Fruit fly (Drosophila melanogaster): Measurements from ENCODE around the gene LManVI.

LManVI gene

dm6 chr2L:8732702-8733101 is 48.4 kb downstream of the LManVI start (continued):
- TF ChIP-seq CG8290 (GFP tag; optimal IDR thresholded peaks at IDR 0.05), result no peak
- no peak for TF ChIP-seq CG8290 (tag; optimal IDR thresholded peaks at IDR 0.05)
- no peak for TF ChIP-seq oc (tag; optimal IDR thresholded peaks at IDR 0.05)
- TF ChIP-seq CG18599 (GFP tag; optimal IDR thresholded peaks at IDR 0.05), result no peak
- no peak for TF ChIP-seq sd (tag; optimal IDR thresholded peaks at IDR 0.05)
- no peak for TF ChIP-seq C15 (GFP tag; IDR thresholded peaks at IDR 0.05)
- TF ChIP-seq D (optimal IDR thresholded peaks at IDR 0.05), result no peak
- TF ChIP-seq D (GFP tag; optimal IDR thresholded peaks at IDR 0.05), result no peak
- TF ChIP-seq nau (GFP tag; optimal IDR thresholded peaks at IDR 0.05), result no peak
- no peak for TF ChIP-seq fru (optimal IDR thresholded peaks at IDR 0.05)
- TF ChIP-seq Hmx (GFP tag; optimal IDR thresholded peaks at IDR 0.05), result no peak
- TF ChIP-seq CG4617 (GFP tag; optimal IDR thresholded peaks at IDR 0.05; ENCODE audit: borderline replicate concordance), result no peak
- no peak for TF ChIP-seq run (tag; optimal IDR thresholded peaks at IDR 0.05)
- no peak for TF ChIP-seq salm (tag; optimal IDR thresholded peaks at IDR 0.05)
- TF ChIP-seq ase (GFP tag; IDR thresholded peaks at IDR 0.05), result peak; percentile 50; the same call in 1 of the 3 replicates
- no peak for TF ChIP-seq GATAe (GFP tag; conservative IDR thresholded peaks at IDR 0.05)
- TF ChIP-seq Ets65A (GFP tag), result no peak
- no peak for TF ChIP-seq CG10565 (GFP tag; optimal IDR thresholded peaks at IDR 0.05)
- no peak for TF ChIP-seq CG11456 (GFP tag; IDR thresholded peaks at IDR 0.05)
- no peak for TF ChIP-seq nom (GFP tag; optimal IDR thresholded peaks at IDR 0.05)
- TF ChIP-seq Ravus (GFP tag; IDR thresholded peaks at IDR 0.05), result no peak; the same call in 1 of the 2 replicates
- no peak for TF ChIP-seq ham (GFP tag; IDR thresholded peaks at IDR 0.05)
- peak; percentile 23 for TF ChIP-seq D19A (tag; optimal IDR thresholded peaks at IDR 0.05)
- TF ChIP-seq Hmr (GFP tag; optimal IDR thresholded peaks at IDR 0.05), result peak; percentile 27
- no peak for TF ChIP-seq wdn (GFP tag; IDR thresholded peaks at IDR 0.05)
- no peak for TF ChIP-seq gce (GFP tag; IDR thresholded peaks at IDR 0.05)
- no peak for TF ChIP-seq CG6765 (GFP tag; optimal IDR thresholded peaks at IDR 0.05)
- no peak for TF ChIP-seq bbx (GFP tag; IDR thresholded peaks at IDR 0.05; ENCODE audit: partially characterized antibody)
- TF ChIP-seq CTCF (GFP tag; optimal IDR thresholded peaks at IDR 0.05), result no peak
- TF ChIP-seq trh (GFP tag; optimal IDR thresholded peaks at IDR 0.05), result peak; percentile 18
- no peak for TF ChIP-seq CG12942 (GFP tag; optimal IDR thresholded peaks at IDR 0.05)
- TF ChIP-seq CG31388 (GFP tag; optimal IDR thresholded peaks at IDR 0.05), result no peak
- no peak for TF ChIP-seq disco-r (GFP tag; optimal IDR thresholded peaks at IDR 0.05)
- TF ChIP-seq Med (GFP tag), result peak; percentile 85
- no peak for TF ChIP-seq CG13775 (GFP tag; optimal IDR thresholded peaks at IDR 0.05)
- TF ChIP-seq CG10274 (GFP tag; optimal IDR thresholded peaks at IDR 0.05), result no peak
- no peak for TF ChIP-seq sug (tag; optimal IDR thresholded peaks at IDR 0.05)
- no peak for TF ChIP-seq CG31224 (GFP tag; IDR thresholded peaks at IDR 0.05)
- no peak for TF ChIP-seq shn (GFP tag; optimal IDR thresholded peaks at IDR 0.05)
- TF ChIP-seq Ssrp (tag; optimal IDR thresholded peaks at IDR 0.05), result no peak
- TF ChIP-seq CG34376 (GFP tag; optimal IDR thresholded peaks at IDR 0.05), result no peak
- TF ChIP-seq CG1792 (GFP tag; optimal IDR thresholded peaks at IDR 0.05), result no peak
- TF ChIP-seq CG9437 (GFP tag; optimal IDR thresholded peaks at IDR 0.05), result peak; percentile 2
- TF ChIP-seq repo (GFP tag; optimal IDR thresholded peaks at IDR 0.05), result no peak
- 0 out of 2 replicates have a peak, but pooled peaks have one; percentile 31 for TF ChIP-seq danr (GFP tag; IDR thresholded peaks at IDR 0.05)
- no peak for TF ChIP-seq sens-2 (GFP tag; IDR thresholded peaks at IDR 0.05)
- no peak for TF ChIP-seq sqz (GFP tag; optimal IDR thresholded peaks at IDR 0.05)
- TF ChIP-seq jigr1 (GFP tag; IDR thresholded peaks at IDR 0.05), result no peak
- TF ChIP-seq Meics (GFP tag; optimal IDR thresholded peaks at IDR 0.05), result no peak
- TF ChIP-seq CG2678 (tag; optimal IDR thresholded peaks at IDR 0.05), result peak; percentile 46
- no peak for TF ChIP-seq CG2129 (GFP tag; IDR thresholded peaks at IDR 0.05; ENCODE audit: partially characterized antibody)
- TF ChIP-seq slou (GFP tag; optimal IDR thresholded peaks at IDR 0.05), result no peak
- TF ChIP-seq CG15011 (GFP tag; optimal IDR thresholded peaks at IDR 0.05), result no peak
- no peak for TF ChIP-seq CG12104 (GFP tag; optimal IDR thresholded peaks at IDR 0.05)

Data from whole organism, embryonic.